Fruit fly (Drosophila melanogaster) S2 (cell line): ENCODE data around the gene Gr22f.

Source experiments
- CG8478 ChIP-seq: fragments of >200 bp; optimal IDR thresholded peaks from 2 replicates; lab custom pipeline; 2018
- CTCF ChIP-seq, 2 experiments: fragments of >200 bp; optimal IDR thresholded peaks; 2 replicates each; lab custom pipeline; 2018

DNA sequence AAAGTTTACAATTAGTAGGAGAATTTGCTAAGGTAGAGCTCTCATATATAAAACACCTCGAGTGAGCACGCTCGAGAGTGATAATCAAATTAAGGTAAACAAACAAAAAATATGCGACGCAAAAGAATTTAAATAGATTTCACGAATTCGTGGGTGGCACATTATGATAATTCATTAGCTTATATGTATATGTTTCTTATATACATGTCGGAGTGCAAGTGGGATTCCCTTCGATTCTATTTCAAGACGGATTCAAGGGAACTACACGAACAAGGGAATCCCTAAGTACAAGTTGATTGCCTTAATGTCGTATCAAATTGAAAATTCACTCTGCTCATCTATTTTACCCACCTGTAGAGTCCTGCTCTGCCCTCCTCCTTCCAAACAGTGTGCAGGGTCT, 39.0 kb downstream of the Gr22f start:
- TF ChIP-seq CG8478 (lab: Kevin White, UChicago) (no peak), CTCF (optimal IDR thresholded peaks at IDR 0.05; lab: Kevin White, UChicago) (no peak)
